Worm (Caenorhabditis elegans) whole organism, mixed stage, embryonic: ENCODE measurements around the gene D1086.10.

Experiments used
- bed-3 ChIP-seq: fragments of 200-800 bp; sonication (Bioruptor generic); optimal IDR thresholded peaks from 3 replicates; lab custom pipeline; 2018; ENCODE audit warnings: mild to moderate bottlenecking, missing genetic modification characterization, moderate library complexity, missing compliant biosample characterization
- blmp-1 ChIP-seq: fragments of 150-350 bp; optimal IDR thresholded peaks from 2 replicates; lab custom pipeline; 2014; ENCODE audit warnings: missing biosample characterization, missing genetic modification characterization
- ceh-39 ChIP-seq: fragments of 150-350 bp; optimal IDR thresholded peaks from 2 replicates; lab custom pipeline; 2014; ENCODE audit warnings: missing biosample characterization, missing genetic modification characterization
- ceh-43 ChIP-seq: fragments of 200-800 bp; sonication (Bioruptor generic); optimal IDR thresholded peaks from 2 replicates; lab custom pipeline; 2018; ENCODE audit warnings: mild to moderate bottlenecking, missing genetic modification characterization, moderate library complexity, missing compliant biosample characterization
- cnd-1 ChIP-seq: fragments of 200-800 bp; sonication (Bioruptor generic); optimal IDR thresholded peaks from 2 replicates; lab custom pipeline; 2018; ENCODE audit warnings: mild to moderate bottlenecking, missing genetic modification characterization, missing compliant biosample characterization
- drap-1 ChIP-seq: fragments of 200-800 bp; sonication (Bioruptor generic); optimal IDR thresholded peaks from 3 replicates; lab custom pipeline; 2018; ENCODE audit warnings: mild to moderate bottlenecking, missing genetic modification characterization, missing compliant biosample characterization
- elt-1 ChIP-seq: sonication (generic microtip); optimal IDR thresholded peaks from 2 replicates; lab custom pipeline; 2017; ENCODE audit warnings: missing genetic modification characterization, mild to moderate bottlenecking, missing compliant biosample characterization, antibody characterized with exemption, moderate library complexity, borderline replicate concordance; ENCODE audit not compliant: insufficient read depth
- flh-1 ChIP-seq: fragments of 200-800 bp; sonication (Bioruptor generic); optimal IDR thresholded peaks from 2 replicates; lab custom pipeline; 2018; ENCODE audit warnings: mild to moderate bottlenecking, missing genetic modification characterization, moderate library complexity, missing compliant biosample characterization
- ham-2 ChIP-seq: fragments of 200-800 bp; sonication (Bioruptor generic); optimal IDR thresholded peaks from 2 replicates; lab custom pipeline; 2018; ENCODE audit warnings: mild to moderate bottlenecking, missing genetic modification characterization, missing compliant biosample characterization
- hlh-1 ChIP-seq: fragments of 150-350 bp; optimal IDR thresholded peaks from 2 replicates; lab custom pipeline; 2014; ENCODE audit warnings: missing biosample characterization, missing genetic modification reagents, missing genetic modification characterization
- lin-13 ChIP-seq: fragments of 150-350 bp; optimal IDR thresholded peaks from 2 replicates; lab custom pipeline; 2014; ENCODE audit warnings: missing biosample characterization, missing genetic modification characterization
- mab-5 ChIP-seq: fragments of 150-350 bp; optimal IDR thresholded peaks from 2 replicates; lab custom pipeline; 2014; ENCODE audit warnings: missing biosample characterization, missing genetic modification characterization
- mep-1 ChIP-seq: fragments of 150-350 bp; optimal IDR thresholded peaks from 2 replicates; lab custom pipeline; 2017; ENCODE audit warnings: missing biosample characterization, missing genetic modification reagents, missing genetic modification characterization, inconsistent platforms
- mls-2 ChIP-seq: sonication (generic microtip); optimal IDR thresholded peaks from 2 replicates; lab custom pipeline; 2016; ENCODE audit warnings: mild to moderate bottlenecking, missing genetic modification characterization, moderate library complexity, missing compliant biosample characterization
- nhr-12 ChIP-seq: fragments of 150-350 bp; optimal IDR thresholded peaks from 2 replicates; lab custom pipeline; 2014; ENCODE audit warnings: missing biosample characterization, missing genetic modification characterization
- nhr-2 ChIP-seq: fragments of 150-350 bp; optimal IDR thresholded peaks from 2 replicates; lab custom pipeline; 2014; ENCODE audit warnings: missing biosample characterization, missing genetic modification characterization
- nhr-237 ChIP-seq: fragments of 150-350 bp; optimal IDR thresholded peaks from 2 replicates; lab custom pipeline; 2014; ENCODE audit warnings: missing biosample characterization, missing genetic modification characterization
- nhr-28 ChIP-seq: fragments of 150-350 bp; optimal IDR thresholded peaks from 2 replicates; lab custom pipeline; 2014; ENCODE audit warnings: missing biosample characterization, missing genetic modification characterization
- nhr-76 ChIP-seq: sonication (generic microtip); optimal IDR thresholded peaks from 2 replicates; lab custom pipeline; 2017; ENCODE audit warnings: missing biosample characterization, missing genetic modification characterization
- pha-4 ChIP-seq: fragments of 150-350 bp; optimal IDR thresholded peaks from 2 replicates; lab custom pipeline; 2018; ENCODE audit warnings: missing biosample characterization, missing genetic modification reagents, missing genetic modification characterization
- sem-2 ChIP-seq: fragments of 200-800 bp; sonication (Bioruptor generic); optimal IDR thresholded peaks from 2 replicates; lab custom pipeline; 2018; ENCODE audit warnings: mild to moderate bottlenecking, missing genetic modification characterization, missing compliant biosample characterization
- snpc-4 ChIP-seq: fragments of 150-350 bp; optimal IDR thresholded peaks from 2 replicates; lab custom pipeline; 2014; ENCODE audit warnings: missing biosample characterization, missing genetic modification characterization
- sptf-1 ChIP-seq: sonication (generic microtip); optimal IDR thresholded peaks from 2 replicates; lab custom pipeline; 2017; ENCODE audit warnings: mild to moderate bottlenecking, missing genetic modification characterization, moderate library complexity, missing compliant biosample characterization
- tbx-8 ChIP-seq: fragments of 200-800 bp; sonication (Bioruptor generic); optimal IDR thresholded peaks from 2 replicates; lab custom pipeline; 2018; ENCODE audit warnings: mild to moderate bottlenecking, missing genetic modification characterization, moderate library complexity, missing compliant biosample characterization
- unc-120 ChIP-seq: sonication (generic microtip); optimal IDR thresholded peaks from 2 replicates; lab custom pipeline; 2017; ENCODE audit warnings: missing genetic modification characterization, missing compliant biosample characterization; ENCODE audit not compliant: poor library complexity, severe bottlenecking
- unc-62 ChIP-seq: fragments of 150-350 bp; optimal IDR thresholded peaks from 2 replicates; lab custom pipeline; 2014; ENCODE audit warnings: missing biosample characterization, missing genetic modification reagents, missing genetic modification characterization
- zip-8 ChIP-seq: fragments of 150-350 bp; optimal IDR thresholded peaks from 2 replicates; lab custom pipeline; 2014; ENCODE audit warnings: missing biosample characterization, missing genetic modification characterization
- ztf-11 ChIP-seq: fragments of 150-350 bp; optimal IDR thresholded peaks from 2 replicates; lab custom pipeline; 2014; ENCODE audit warnings: missing biosample characterization, missing genetic modification characterization

Gene D1086.10

ce11 chrV:14090309-14090967 is 7.9 kb downstream of the D1086.10 start, which contains the start of the genes D1086.5 and him-5:
D1086.5 (minus strand) TSS chrV:14090359.
him-5 (plus strand) TSS chrV:14090426.
- TF ChIP-seq mab-5 (tag; lab: Kevin White, UChicago): no peak
- no peak for TF ChIP-seq nhr-2 (tag; lab: Kevin White, UChicago)
- TF ChIP-seq nhr-28: no peak
- TF ChIP-seq ceh-43 (GFP tag; lab: Kevin White, UChicago): no peak
- TF ChIP-seq snpc-4 (tag; lab: Kevin White, UChicago): no peak
- TF ChIP-seq ham-2 (GFP tag; lab: Kevin White, UChicago): no peak
- no peak for TF ChIP-seq mls-2 (tag; lab: Kevin White, UChicago)
- no peak for TF ChIP-seq tbx-8
- no peak for TF ChIP-seq mep-1
- no peak for TF ChIP-seq elt-1
- TF ChIP-seq bed-3: no peak
- no peak for TF ChIP-seq drap-1

- TF ChIP-seq snpc-4 (tag; lab: Kevin White, UChicago): no peak
- TF ChIP-seq mep-1: no peak
- no peak for TF ChIP-seq unc-120
- no peak for TF ChIP-seq flh-1 (GFP tag; lab: Kevin White, UChicago)
- no peak for TF ChIP-seq bed-3
- no peak for TF ChIP-seq hlh-1 (tag; lab: Kevin White, UChicago)
- TF ChIP-seq lin-13 (tag; lab: Kevin White, UChicago): no peak
- no peak for TF ChIP-seq drap-1
- no peak for TF ChIP-seq nhr-12 (tag; lab: Kevin White, UChicago)
- TF ChIP-seq zip-8 (tag; lab: Kevin White, UChicago): no peak
- TF ChIP-seq blmp-1 (tag; lab: Kevin White, UChicago): no peak
- TF ChIP-seq, all 35 proteins: peak for 0
Measured at ce11 chrV:14092403-14092802, 9.8 kb downstream of the D1086.10 start, which contains the start of gene D1086.3. D1086.3 (plus strand) TSS chrV:14092792.

- TF ChIP-seq unc-120 (no peak), nhr-2 (tag; lab: Kevin White, UChicago) (no peak), nhr-237 (tag; lab: Kevin White, UChicago) (no peak), tbx-8 (no peak), flh-1 (GFP tag; lab: Kevin White, UChicago) (no peak), nhr-28 (no peak), cnd-1 (tag; lab: Kevin White, UChicago) (no peak), unc-62 (GFP tag; lab: Kevin White, UChicago) (no peak), zip-8 (tag; lab: Kevin White, UChicago) (no peak), pha-4 (no peak), lin-13 (tag; lab: Kevin White, UChicago) (no peak), nhr-12 (tag; lab: Kevin White, UChicago) (no peak), mab-5 (tag; lab: Kevin White, UChicago) (no peak), nhr-76 (tag; lab: Kevin White, UChicago) (no peak), elt-1 (no peak), blmp-1 (tag; lab: Kevin White, UChicago) (no peak)
Measured at ce11 chrV:14093805-14094204, 11.3 kb downstream of the D1086.10 start, which contains the start of gene D1086.8. D1086.8 (plus strand) TSS chrV:14094105.

- no peak for TF ChIP-seq ceh-43 (GFP tag; lab: Kevin White, UChicago)
- no peak for TF ChIP-seq lin-13 (tag; lab: Kevin White, UChicago)
Measured at ce11 chrV:14094546-14094945, 12.0 kb downstream of the D1086.10 start.

- TF ChIP-seq unc-62 (GFP tag; lab: Kevin White, UChicago): peak; percentile 26
- no peak for TF ChIP-seq ham-2 (GFP tag; lab: Kevin White, UChicago)
Measured at ce11 chrV:14094953-14095352, 12.4 kb downstream of the D1086.10 start.

- TF ChIP-seq ceh-39 (tag; lab: Kevin White, UChicago) (no peak), sptf-1 (tag; lab: Kevin White, UChicago) (no peak), hlh-1 (tag; lab: Kevin White, UChicago) (no peak), ztf-11 (tag; lab: Kevin White, UChicago) (no peak), blmp-1 (tag; lab: Kevin White, UChicago) (no peak), drap-1 (no peak), ceh-43 (GFP tag; lab: Kevin White, UChicago) (no peak), sem-2 (no peak)
- TF ChIP-seq, all 35 proteins: peak for 0
Measured at ce11 chrV:14097358-14097757, 14.8 kb downstream of the D1086.10 start.
